Worm (Caenorhabditis elegans) whole organism, L4 larva: ENCODE data around the gene tsg-101.

Experiments used
- D1046.2 ChIP-seq: fragments of 200-800 bp; sonication (Bioruptor generic); IDR thresholded peaks from 2 replicates; pipeline ENCODE4 v1.3.6; 2022; ENCODE audit warnings: missing genetic modification characterization, missing compliant biosample characterization
- F37D6.2 ChIP-seq: sonication (generic microtip); optimal IDR thresholded peaks from 2 replicates; lab custom pipeline; 2016; ENCODE audit warnings: mild to moderate bottlenecking, missing genetic modification characterization, missing compliant biosample characterization
- F44E2.7 ChIP-seq: fragments of 200-800 bp; sonication (Bioruptor generic); IDR thresholded peaks from 2 replicates; pipeline ENCODE4 v2.1.2; 2022; ENCODE audit warnings: missing genetic modification characterization, missing compliant biosample characterization
- R02D3.7 ChIP-seq: fragments of 150-350 bp; sonication (generic microtip); optimal IDR thresholded peaks from 3 replicates; lab custom pipeline; 2014; ENCODE audit warnings: missing biosample characterization, missing genetic modification characterization
- T20F7.1 ChIP-seq: fragments of 200-800 bp; sonication (Bioruptor generic); optimal IDR thresholded peaks from 2 replicates; lab custom pipeline; 2018; ENCODE audit warnings: mild to moderate bottlenecking, missing genetic modification characterization, missing compliant biosample characterization
- T26A8.4 ChIP-seq: fragments of 200-800 bp; sonication (Bioruptor generic); IDR thresholded peaks from 2 replicates; pipeline ENCODE4 v1.3.6; 2022; ENCODE audit warnings: missing genetic modification characterization, missing compliant biosample characterization
- Y105C5A.15 ChIP-seq: fragments of 200-800 bp; sonication (Bioruptor generic); IDR thresholded peaks from 2 replicates; pipeline ENCODE4 v1.3.6; 2022; ENCODE audit warnings: missing genetic modification characterization, missing compliant biosample characterization
- Y48G9A.11 ChIP-seq: fragments of 200-800 bp; sonication (Bioruptor generic); IDR thresholded peaks from 2 replicates; pipeline ENCODE4 v1.3.6; 2022; ENCODE audit warnings: missing genetic modification reagents, missing genetic modification characterization, missing compliant biosample characterization
- Y5F2A.4 ChIP-seq: fragments of 200-800 bp; sonication (Bioruptor generic); optimal IDR thresholded peaks from 2 replicates; lab custom pipeline; 2018; ENCODE audit warnings: mild to moderate bottlenecking, missing genetic modification characterization, missing compliant biosample characterization
- ZK337.2 ChIP-seq: fragments of 200-800 bp; sonication (Bioruptor generic); IDR thresholded peaks from 2 replicates; pipeline ENCODE4 v1.3.6; 2022; ENCODE audit warnings: missing genetic modification reagents, missing genetic modification characterization, missing compliant biosample characterization
- ama-1 ChIP-seq: fragments of 150-350 bp; optimal IDR thresholded peaks from 2 replicates; lab custom pipeline; 2014; ENCODE audit warnings: inconsistent platforms, mixed read lengths
- attf-4 ChIP-seq: sonication (generic microtip); optimal IDR thresholded peaks from 3 replicates; lab custom pipeline; 2017; ENCODE audit warnings: missing biosample characterization, missing genetic modification characterization
- ceh-28 ChIP-seq: fragments of 150-350 bp; optimal IDR thresholded peaks from 2 replicates; lab custom pipeline; 2014; ENCODE audit warnings: missing biosample characterization, missing genetic modification reagents, missing genetic modification characterization
- ceh-44 ChIP-seq: fragments of 200-800 bp; sonication (Bioruptor generic); IDR thresholded peaks from 2 replicates; pipeline ENCODE4 v1.3.6; 2022; ENCODE audit warnings: missing genetic modification reagents, missing genetic modification characterization, missing compliant biosample characterization
- ceh-62 ChIP-seq: sonication (generic microtip); optimal IDR thresholded peaks from 2 replicates; lab custom pipeline; 2017; ENCODE audit warnings: missing biosample characterization, missing genetic modification characterization
- ces-1 ChIP-seq: fragments of 150-350 bp; sonication (generic microtip); optimal IDR thresholded peaks from 4 replicates; lab custom pipeline; 2014; ENCODE audit warnings: missing biosample characterization, missing genetic modification reagents, missing genetic modification characterization
- cey-2 ChIP-seq: sonication (generic microtip); optimal IDR thresholded peaks from 3 replicates; lab custom pipeline; 2017; ENCODE audit warnings: missing genetic modification characterization, mild to moderate bottlenecking, missing compliant biosample characterization, antibody characterized with exemption, borderline replicate concordance; ENCODE audit not compliant: insufficient read depth
- daf-12 ChIP-seq: fragments of 150-350 bp; optimal IDR thresholded peaks from 2 replicates; lab custom pipeline; 2014; ENCODE audit warnings: missing biosample characterization, missing genetic modification reagents, missing genetic modification characterization
- daf-8 ChIP-seq: fragments of 200-800 bp; sonication (Bioruptor generic); IDR thresholded peaks from 2 replicates; pipeline ENCODE4 v1.3.6; 2022; ENCODE audit warnings: missing genetic modification characterization, missing compliant biosample characterization
- dmd-6 ChIP-seq: fragments of 200-800 bp; sonication (Bioruptor generic); IDR thresholded peaks from 2 replicates; pipeline ENCODE4 v1.3.6; 2022; ENCODE audit warnings: missing genetic modification reagents, missing genetic modification characterization, missing compliant biosample characterization
- egl-27 ChIP-seq: sonication (generic microtip); optimal IDR thresholded peaks from 3 replicates; lab custom pipeline; 2017; ENCODE audit warnings: missing biosample characterization, missing genetic modification reagents, missing genetic modification characterization
- fkh-10 ChIP-seq: fragments of 150-350 bp; optimal IDR thresholded peaks from 2 replicates; lab custom pipeline; 2014; ENCODE audit warnings: missing biosample characterization, missing genetic modification reagents, missing genetic modification characterization
- fos-1 ChIP-seq: fragments of 150-350 bp; optimal IDR thresholded peaks from 2 replicates; lab custom pipeline; 2014; ENCODE audit warnings: missing biosample characterization, missing genetic modification characterization
- hif-1 ChIP-seq, 2 experiments: sonication (generic microtip); optimal IDR thresholded peaks; 2 replicates each; lab custom pipeline; 2016 to 2017; ENCODE audit warnings: missing compliant biosample characterization in 2 of 2, missing genetic modification characterization in 2 of 2, missing genetic modification reagents in 2 of 2, missing genotype in 2 of 2, mild to moderate bottlenecking in 1 of 2
- hlh-11 ChIP-seq: fragments of 200-800 bp; sonication (Bioruptor generic); optimal IDR thresholded peaks from 2 replicates; lab custom pipeline; 2018; ENCODE audit warnings: mild to moderate bottlenecking, missing genetic modification characterization, missing compliant biosample characterization
- hlh-30 ChIP-seq: sonication (generic microtip); optimal IDR thresholded peaks from 2 replicates; lab custom pipeline; 2017; ENCODE audit warnings: antibody characterized with exemption, mild to moderate bottlenecking, missing genetic modification characterization, missing compliant biosample characterization; ENCODE audit not compliant: insufficient read depth
- hmg-1.1 ChIP-seq: fragments of 200-800 bp; sonication (Bioruptor generic); IDR thresholded peaks from 2 replicates; pipeline ENCODE4 v1.3.6; 2022; ENCODE audit warnings: missing genetic modification reagents, missing genetic modification characterization, missing compliant biosample characterization
- jun-1 ChIP-seq: fragments of 150-350 bp; optimal IDR thresholded peaks from 2 replicates; lab custom pipeline; 2014; ENCODE audit warnings: missing biosample characterization, missing genetic modification reagents, missing genetic modification characterization
- lim-7 ChIP-seq: fragments of 200-800 bp; sonication (Bioruptor generic); IDR thresholded peaks from 2 replicates; pipeline ENCODE4 v1.3.6; 2022; ENCODE audit warnings: missing genetic modification characterization, missing compliant biosample characterization
- lin-1 ChIP-seq: fragments of 200-800 bp; sonication (Bioruptor generic); IDR thresholded peaks from 2 replicates; pipeline ENCODE4 v1.3.6; 2022; ENCODE audit warnings: missing genetic modification reagents, missing genetic modification characterization, missing compliant biosample characterization
- lin-15B ChIP-seq: fragments of 150-350 bp; sonication (generic microtip); optimal IDR thresholded peaks from 3 replicates; lab custom pipeline; 2014; ENCODE audit warnings: missing biosample characterization, missing genetic modification characterization
- lin-39 ChIP-seq: fragments of 150-350 bp; optimal IDR thresholded peaks from 2 replicates; lab custom pipeline; 2014; ENCODE audit warnings: missing biosample characterization, missing genetic modification reagents, missing genetic modification characterization
- lir-3 ChIP-seq: sonication (generic microtip); optimal IDR thresholded peaks from 2 replicates; lab custom pipeline; 2016; ENCODE audit warnings: mild to moderate bottlenecking, missing genetic modification characterization, missing compliant biosample characterization
- madf-9 ChIP-seq: fragments of 200-800 bp; sonication (Bioruptor generic); conservative IDR thresholded peaks from 2 replicates; pipeline ENCODE4 v1.3.6; 2022; ENCODE audit warnings: missing genetic modification reagents, missing genetic modification characterization, missing compliant biosample characterization
- mes-2 ChIP-seq: sonication (generic microtip); optimal IDR thresholded peaks from 2 replicates; lab custom pipeline; 2016; ENCODE audit warnings: missing genotype, mild to moderate bottlenecking, missing genetic modification characterization, missing compliant biosample characterization; ENCODE audit not compliant: poor library complexity, severe bottlenecking
- mxl-2 ChIP-seq: fragments of 200-800 bp; sonication (Bioruptor generic); conservative IDR thresholded peaks from 2 replicates; pipeline ENCODE4 v1.3.6; 2022; ENCODE audit warnings: missing genetic modification reagents, missing genetic modification characterization, missing compliant biosample characterization
- nhr-11 ChIP-seq: fragments of 150-350 bp; optimal IDR thresholded peaks from 2 replicates; lab custom pipeline; 2014; ENCODE audit warnings: missing biosample characterization, missing genetic modification characterization
- nhr-237 ChIP-seq: sonication (generic microtip); optimal IDR thresholded peaks from 2 replicates; lab custom pipeline; 2017; ENCODE audit warnings: missing biosample characterization, missing genetic modification characterization
- nhr-41 ChIP-seq: fragments of 200-800 bp; sonication (Bioruptor generic); IDR thresholded peaks from 2 replicates; pipeline ENCODE4 v1.3.6; 2022; ENCODE audit warnings: missing genetic modification reagents, missing genetic modification characterization, missing compliant biosample characterization
- nhr-42 ChIP-seq: fragments of 200-800 bp; sonication (Bioruptor generic); IDR thresholded peaks from 2 replicates; pipeline ENCODE4 v1.3.6; 2022; ENCODE audit warnings: missing genetic modification characterization, missing compliant biosample characterization
- nhr-77 ChIP-seq: fragments of 150-350 bp; optimal IDR thresholded peaks from 2 replicates; lab custom pipeline; 2014; ENCODE audit warnings: missing biosample characterization, missing genetic modification characterization
- pha-4 ChIP-seq, 2 experiments: fragments of 150-350 bp in 1 of 2; fragments of 200-800 bp in 1 of 2; sonication (Bioruptor generic) in 1 of 2; IDR thresholded peaks in 1 of 2; optimal IDR thresholded peaks in 1 of 2; 2 replicates each; pipeline versions ENCODE4 v1.3.6 to Lab custom; 2014 to 2022; ENCODE audit warnings: missing genetic modification characterization in 2 of 2, missing genetic modification reagents in 2 of 2, missing biosample characterization in 1 of 2, missing compliant biosample characterization in 1 of 2
- php-3 ChIP-seq: fragments of 200-800 bp; sonication (Bioruptor generic); IDR thresholded peaks from 2 replicates; pipeline ENCODE4 v1.3.6; 2022; ENCODE audit warnings: missing genetic modification reagents, missing genetic modification characterization, missing compliant biosample characterization
- saeg-2 ChIP-seq: fragments of 200-800 bp; sonication (Bioruptor generic); IDR thresholded peaks from 2 replicates; pipeline ENCODE4 v1.3.6; 2022; ENCODE audit warnings: missing genetic modification reagents, missing genetic modification characterization, missing compliant biosample characterization
- sdz-12 ChIP-seq: fragments of 200-800 bp; sonication (Bioruptor generic); optimal IDR thresholded peaks from 2 replicates; lab custom pipeline; 2018; ENCODE audit warnings: mild to moderate bottlenecking, missing genetic modification characterization, missing compliant biosample characterization
- snpc-1.2 ChIP-seq: fragments of 200-800 bp; sonication (Bioruptor generic); IDR thresholded peaks from 2 replicates; pipeline ENCODE4 v1.3.6; 2022; ENCODE audit warnings: missing genetic modification reagents, missing genetic modification characterization, missing compliant biosample characterization
- spr-3 ChIP-seq: fragments of 200-800 bp; sonication (Bioruptor generic); optimal IDR thresholded peaks from 2 replicates; lab custom pipeline; 2018; ENCODE audit warnings: mild to moderate bottlenecking, missing genetic modification characterization, missing compliant biosample characterization
- unc-39 ChIP-seq: sonication (generic microtip); optimal IDR thresholded peaks from 2 replicates; lab custom pipeline; 2017; ENCODE audit warnings: missing biosample characterization, missing genetic modification characterization
- zag-1 ChIP-seq: fragments of 150-350 bp; optimal IDR thresholded peaks from 2 replicates; lab custom pipeline; 2014; ENCODE audit warnings: missing biosample characterization, missing genetic modification characterization
- zip-11 ChIP-seq: fragments of 200-800 bp; sonication (Bioruptor generic); IDR thresholded peaks from 2 replicates; pipeline ENCODE4 v1.3.6; 2022; ENCODE audit warnings: missing genetic modification characterization, missing compliant biosample characterization

The tsg-101 gene

DNA sequence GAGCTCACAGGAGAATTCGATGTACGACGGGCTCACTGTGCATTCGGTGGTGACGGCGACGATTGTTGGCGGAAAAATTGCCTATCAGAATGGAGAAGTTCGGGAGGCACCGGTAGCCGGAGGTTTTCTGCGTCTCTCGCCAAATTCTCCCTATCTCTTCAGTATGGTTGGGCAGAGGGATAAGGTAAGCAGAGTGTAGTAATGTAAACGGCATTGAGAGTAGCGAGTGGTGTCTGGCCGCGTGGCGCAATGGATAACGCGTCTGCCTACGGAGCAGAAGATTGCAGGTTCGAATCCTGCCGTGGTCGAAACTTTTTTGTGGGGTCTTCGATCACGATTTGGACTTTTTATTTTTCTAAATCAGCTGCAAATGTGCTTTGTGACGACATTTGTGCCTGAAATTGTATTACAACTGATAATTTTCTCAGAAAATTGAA is 10.2 kb upstream of the tsg-101 start (continued):
- no peak for TF ChIP-seq cey-2 (tag; lab: Kevin White, UChicago)
- peak; percentile 27 for TF ChIP-seq hlh-11 (tag; lab: Kevin White, UChicago)
- TF ChIP-seq nhr-41 (GFP tag; lab: Robert Waterston, UW) = no peak
- TF ChIP-seq Y5F2A.4 (GFP tag; lab: Kevin White, UChicago) = peak; percentile 36
- TF ChIP-seq T26A8.4 (GFP tag; lab: Robert Waterston, UW) = peak; percentile 80
- no peak for TF ChIP-seq jun-1
- TF ChIP-seq mes-2 (tag; lab: Kevin White, UChicago) = peak; percentile 74
- peak; percentile 49 for TF ChIP-seq nhr-11
- no peak for TF ChIP-seq zip-11 (GFP tag; lab: Robert Waterston, UW)
- no peak for TF ChIP-seq zag-1 (tag; lab: Kevin White, UChicago)
- no peak for TF ChIP-seq fkh-10 (GFP tag; lab: Kevin White, UChicago)
- TF ChIP-seq ceh-62 (tag; lab: Kevin White, UChicago) = no peak
- TF ChIP-seq R02D3.7 (tag; lab: Kevin White, UChicago) = no peak
- TF ChIP-seq lir-3 (tag; lab: Kevin White, UChicago) = peak; percentile 7
- peak; percentile 73 for TF ChIP-seq sdz-12
- peak; percentile 65 for TF ChIP-seq spr-3 (GFP tag; lab: Kevin White, UChicago)
- TF ChIP-seq hmg-1.1 (GFP tag; lab: Robert Waterston, UW) = peak; percentile 82
- peak; percentile 70; the same call in 1 of the 2 replicates for TF ChIP-seq pha-4 (GFP tag; IDR thresholded peaks at IDR 0.05; lab: Robert Waterston, UW)
- TF ChIP-seq pha-4 (tag; optimal IDR thresholded peaks at IDR 0.05; lab: Kevin White, UChicago) = no peak
- no peak for TF ChIP-seq attf-4 (tag; lab: Kevin White, UChicago)
- TF ChIP-seq saeg-2 (GFP tag; lab: Robert Waterston, UW) = 0 out of 2 replicates have a peak, but pooled peaks have one; percentile 16
- TF ChIP-seq F37D6.2 (tag; lab: Kevin White, UChicago) = peak; percentile 45
- peak in 1 of 2 experiments; percentile 16 for TF ChIP-seq hif-1 (tag; optimal IDR thresholded peaks at IDR 0.05; lab: Kevin White, UChicago)
- peak; percentile 75 for TF ChIP-seq php-3 (GFP tag; lab: Robert Waterston, UW)
- TF ChIP-seq ZK337.2 (GFP tag; lab: Robert Waterston, UW) = peak; percentile 67; the same call in 1 of the 2 replicates
- peak; percentile 73; the same call in 1 of the 2 replicates for TF ChIP-seq lin-1 (GFP tag; lab: Robert Waterston, UW)
- peak; percentile 82; the same call in 1 of the 2 replicates for TF ChIP-seq Y105C5A.15 (GFP tag; lab: Robert Waterston, UW)
- TF ChIP-seq lin-15B = no peak
- TF ChIP-seq ama-1 = no peak
- TF ChIP-seq ces-1 (GFP tag; lab: Kevin White, UChicago) = no peak
- TF ChIP-seq madf-9 (GFP tag; lab: Robert Waterston, UW) = peak; percentile 79
- TF ChIP-seq fos-1 (tag; lab: Kevin White, UChicago) = no peak
- TF ChIP-seq Y48G9A.11 (GFP tag; lab: Robert Waterston, UW) = peak; percentile 77
- no peak for TF ChIP-seq daf-12 (tag; lab: Kevin White, UChicago)
- TF ChIP-seq lin-39 (tag; lab: Kevin White, UChicago) = no peak
- TF ChIP-seq egl-27 (tag; lab: Kevin White, UChicago) = no peak
- no peak for TF ChIP-seq F44E2.7 (GFP tag; lab: Robert Waterston, UW)
- TF ChIP-seq D1046.2 = peak; percentile 79
- TF ChIP-seq lim-7 (GFP tag; lab: Robert Waterston, UW) = peak; percentile 83
- TF ChIP-seq nhr-42 (GFP tag; lab: Robert Waterston, UW) = no peak
- TF ChIP-seq mxl-2 (GFP tag; lab: Robert Waterston, UW) = peak; percentile 78
- no peak for TF ChIP-seq nhr-237 (tag; lab: Kevin White, UChicago)
- TF ChIP-seq dmd-6 (GFP tag; lab: Robert Waterston, UW) = peak; percentile 58
- TF ChIP-seq nhr-77 (tag; lab: Kevin White, UChicago) = no peak
- peak; percentile 40; the same call in 1 of the 2 replicates for TF ChIP-seq ceh-44
- peak; percentile 79 for TF ChIP-seq snpc-1.2 (GFP tag; lab: Robert Waterston, UW)
- no peak for TF ChIP-seq unc-39 (tag; lab: Kevin White, UChicago)
- TF ChIP-seq ceh-28 (tag; lab: Kevin White, UChicago) = no peak
- no peak for TF ChIP-seq T20F7.1 (GFP tag; lab: Kevin White, UChicago)
- peak; percentile 39 for TF ChIP-seq hlh-30 (tag; lab: Kevin White, UChicago)
- TF ChIP-seq daf-8 = 0 out of 2 replicates have a peak, but pooled peaks have one; percentile 25
